Fruit fly (Drosophila melanogaster): Measurements from ENCODE around the gene yip7.

yip7 gene

dm6 chr3L:6012950-6013349, 22.1 kb upstream of the yip7 start:
- TF ChIP-seq insv (optimal IDR thresholded peaks at IDR 0.05) (no peak), ttk (optimal IDR thresholded peaks at IDR 0.05) (no peak), psq (optimal IDR thresholded peaks at IDR 0.05) (no peak)

dm6 chr3L:6022142-6022541, 12.9 kb upstream of the yip7 start:
- TF ChIP-seq Myc (optimal IDR thresholded peaks at IDR 0.05) (no peak), Sin3A (optimal IDR thresholded peaks at IDR 0.05) (no peak), h (optimal IDR thresholded peaks at IDR 0.05) (no peak), ttk (optimal IDR thresholded peaks at IDR 0.05) (no peak), psq (optimal IDR thresholded peaks at IDR 0.05) (no peak), insv (optimal IDR thresholded peaks at IDR 0.05) (no peak)

DNA sequence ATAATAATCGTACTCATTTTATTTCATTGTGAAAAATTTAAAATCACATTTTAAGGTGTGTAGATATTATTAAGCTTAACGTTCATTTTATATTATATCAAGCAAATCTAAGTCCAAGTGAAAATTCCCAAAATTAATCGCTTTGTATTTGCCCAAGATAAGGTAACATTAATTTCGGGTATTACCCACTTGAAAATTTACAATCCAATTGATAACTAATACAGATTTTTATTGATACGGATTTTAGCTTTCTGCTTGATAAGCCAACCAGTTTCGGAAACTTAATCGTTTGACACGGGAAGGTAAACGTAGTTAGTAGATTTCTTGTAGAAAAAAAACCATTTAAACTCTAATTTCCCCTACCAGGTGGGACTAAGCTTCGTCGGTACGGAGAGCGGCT, 2.0 kb upstream of the yip7 start:
- TF ChIP-seq ttk (optimal IDR thresholded peaks at IDR 0.05), result no peak
- no peak for TF ChIP-seq Myc (optimal IDR thresholded peaks at IDR 0.05)
- no peak for TF ChIP-seq Sin3A (optimal IDR thresholded peaks at IDR 0.05)
- no peak for TF ChIP-seq psq (optimal IDR thresholded peaks at IDR 0.05)
- TF ChIP-seq insv (optimal IDR thresholded peaks at IDR 0.05), result no peak
- no peak for TF ChIP-seq h (optimal IDR thresholded peaks at IDR 0.05)

DNA sequence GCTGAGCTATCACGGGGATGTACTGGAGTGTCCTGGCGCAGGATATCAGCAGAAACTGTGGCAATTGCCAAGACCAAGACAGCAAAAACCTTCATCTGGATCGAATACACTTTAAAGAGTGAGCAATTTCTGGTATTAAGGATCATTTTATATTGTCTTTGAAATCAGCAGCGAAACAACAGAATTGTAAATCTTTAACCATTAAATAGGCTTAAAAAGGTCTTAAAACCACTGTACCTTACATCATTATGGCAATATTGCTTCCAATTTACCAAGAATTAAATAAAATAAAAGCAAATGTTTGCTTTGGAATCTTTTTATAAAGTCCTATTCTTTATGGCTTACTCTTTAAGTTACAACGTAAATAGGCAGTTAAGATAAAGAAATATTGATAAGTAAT, 505 bp upstream of the yip7 start, which contains the start of gene CG10477:
Gene CG10477, minus strand, starts transcription at position 101 of the 400 bp plus-strand sequence.
- no peak for TF ChIP-seq h (optimal IDR thresholded peaks at IDR 0.05)
- no peak for TF ChIP-seq Sin3A (optimal IDR thresholded peaks at IDR 0.05)
- TF ChIP-seq psq (optimal IDR thresholded peaks at IDR 0.05), result no peak
- TF ChIP-seq ttk (optimal IDR thresholded peaks at IDR 0.05), result no peak
- TF ChIP-seq Myc (optimal IDR thresholded peaks at IDR 0.05), result no peak
- TF ChIP-seq insv (optimal IDR thresholded peaks at IDR 0.05), result no peak

- TF ChIP-seq Myc (optimal IDR thresholded peaks at IDR 0.05), result no peak
- TF ChIP-seq ttk (optimal IDR thresholded peaks at IDR 0.05), result no peak
- no peak for TF ChIP-seq insv (optimal IDR thresholded peaks at IDR 0.05)
- TF ChIP-seq Sin3A (optimal IDR thresholded peaks at IDR 0.05), result no peak
- TF ChIP-seq psq (optimal IDR thresholded peaks at IDR 0.05), result no peak
- no peak for TF ChIP-seq h (optimal IDR thresholded peaks at IDR 0.05)
These were observed 1.1 kb downstream of the yip7 start for dm6 chr3L:6036141-6036540.

- TF ChIP-seq h (optimal IDR thresholded peaks at IDR 0.05), result no peak
- no peak for TF ChIP-seq Sin3A (optimal IDR thresholded peaks at IDR 0.05)
- TF ChIP-seq insv (optimal IDR thresholded peaks at IDR 0.05), result no peak
These were observed 1.8 kb downstream of the yip7 start, which contains the start of gene CG6462 for dm6 chr3L:6036811-6037210. Gene CG6462, plus strand, starts transcription at chr3L:6037111.

dm6 chr3L:6038720-6039205, 3.7 kb downstream of the yip7 start, which contains the start of gene Jon65Aiv:
Gene Jon65Aiv, plus strand, starts transcription at chr3L:6039155.
- no peak for TF ChIP-seq psq (optimal IDR thresholded peaks at IDR 0.05)
- TF ChIP-seq Sin3A (optimal IDR thresholded peaks at IDR 0.05), result no peak
- TF ChIP-seq insv (optimal IDR thresholded peaks at IDR 0.05), result no peak
- TF ChIP-seq Myc (optimal IDR thresholded peaks at IDR 0.05), result no peak
- no peak for TF ChIP-seq h (optimal IDR thresholded peaks at IDR 0.05)
- TF ChIP-seq ttk (optimal IDR thresholded peaks at IDR 0.05), result no peak

dm6 chr3L:6050230-6050807, 15.3 kb downstream of the yip7 start, which contains the start of gene Jon65Aiii:
Gene Jon65Aiii, plus strand, starts transcription at chr3L:6050757.
- TF ChIP-seq ttk (optimal IDR thresholded peaks at IDR 0.05), result no peak

dm6 chr3L:6052021-6052420, 17.0 kb downstream of the yip7 start, which contains the start of gene Jon65Aii:
Gene Jon65Aii, plus strand, starts transcription at chr3L:6052321.
- TF ChIP-seq Myc (optimal IDR thresholded peaks at IDR 0.05) (no peak), ttk (optimal IDR thresholded peaks at IDR 0.05) (no peak), psq (optimal IDR thresholded peaks at IDR 0.05) (no peak), Sin3A (optimal IDR thresholded peaks at IDR 0.05) (no peak), insv (optimal IDR thresholded peaks at IDR 0.05) (no peak), h (optimal IDR thresholded peaks at IDR 0.05) (no peak)

DNA sequence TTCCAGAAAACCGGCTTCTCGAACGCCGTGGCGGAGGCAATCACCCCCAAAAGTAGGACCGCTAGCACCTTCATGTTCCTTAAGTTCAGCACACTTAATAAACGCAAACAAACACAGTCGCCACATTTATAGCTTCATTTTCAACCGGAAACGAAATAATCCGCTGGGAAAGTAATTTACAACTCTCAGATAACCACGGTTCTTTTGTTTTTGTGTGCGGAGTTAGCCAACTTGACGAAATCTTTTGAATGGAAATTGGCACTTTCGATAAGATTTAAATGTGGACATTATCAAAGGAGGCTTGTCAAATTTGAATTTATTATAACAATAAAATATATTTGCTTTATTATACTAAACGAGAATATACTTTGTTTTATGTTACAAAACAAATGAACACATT, 19.3 kb downstream of the yip7 start, which contains the start of gene Jon65Ai:
Gene Jon65Ai, minus strand, starts transcription at position 101 of the 400 bp plus-strand sequence.
- TF ChIP-seq psq (optimal IDR thresholded peaks at IDR 0.05) (no peak), Sin3A (optimal IDR thresholded peaks at IDR 0.05) (no peak), insv (optimal IDR thresholded peaks at IDR 0.05) (no peak), h (optimal IDR thresholded peaks at IDR 0.05) (no peak), Myc (optimal IDR thresholded peaks at IDR 0.05) (no peak), ttk (optimal IDR thresholded peaks at IDR 0.05) (no peak)

DNA sequence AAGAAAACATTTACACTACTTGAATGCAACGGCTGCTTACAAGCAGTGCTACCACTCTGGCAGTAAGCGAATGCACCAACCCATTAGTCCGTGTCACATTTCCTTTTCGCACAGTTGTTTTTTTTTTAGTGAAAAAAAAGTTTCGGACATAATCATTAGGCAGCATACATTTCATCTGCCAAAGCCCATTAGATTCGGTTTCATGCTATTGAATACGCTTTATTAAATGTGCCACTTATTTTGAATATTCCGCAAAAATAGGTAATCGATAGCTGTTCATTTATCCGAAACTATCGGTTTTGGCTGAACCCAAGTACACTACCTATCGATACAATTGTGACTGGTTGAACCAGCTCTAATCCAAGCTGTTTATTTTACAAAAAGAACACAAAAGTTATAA, 19.8 kb downstream of the yip7 start, which contains the start of gene tant:
Gene tant, plus strand, starts transcription at position 334 of the 400 bp plus-strand sequence.
- TF ChIP-seq insv (optimal IDR thresholded peaks at IDR 0.05), result no peak
- no peak for TF ChIP-seq Sin3A (optimal IDR thresholded peaks at IDR 0.05)

DNA sequence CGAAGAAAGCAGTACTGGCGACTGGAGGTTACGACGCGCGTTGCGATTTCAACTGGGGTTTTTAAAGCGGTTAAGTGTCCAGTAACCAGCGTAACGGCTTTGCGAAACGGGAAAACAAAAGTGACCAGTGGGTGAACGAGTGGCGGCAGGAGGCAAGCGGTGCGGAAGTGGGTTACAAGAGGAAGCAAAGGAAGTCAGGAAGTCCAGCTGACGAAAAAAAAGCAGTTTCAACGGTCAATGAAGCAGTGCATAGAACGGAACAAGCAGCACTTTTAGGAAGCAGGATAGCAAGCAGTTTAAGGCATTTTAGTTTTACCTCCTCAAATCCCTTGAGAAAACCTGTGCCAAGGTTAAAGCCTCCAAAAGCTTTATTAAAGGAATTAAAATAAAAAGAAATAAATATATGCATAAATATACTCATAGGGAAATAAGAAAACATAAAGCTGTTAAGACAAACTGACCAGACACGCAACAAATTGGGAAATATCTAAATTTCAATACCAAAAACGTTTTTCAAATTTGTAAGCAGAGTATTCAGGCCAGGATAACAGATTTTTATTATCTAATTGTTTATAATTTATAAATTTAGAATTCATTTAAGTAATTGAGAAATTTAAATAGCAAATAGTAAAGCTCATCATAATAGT, 24.2 kb downstream of the yip7 start, which contains the start of gene CG6592:
Gene CG6592, plus strand, starts transcription at position 597 of the 647 bp plus-strand sequence.
- TF ChIP-seq psq (optimal IDR thresholded peaks at IDR 0.05), result no peak
- no peak for TF ChIP-seq insv (optimal IDR thresholded peaks at IDR 0.05)
- TF ChIP-seq h (optimal IDR thresholded peaks at IDR 0.05), result no peak
- no peak for TF ChIP-seq ttk (optimal IDR thresholded peaks at IDR 0.05)
- TF ChIP-seq Sin3A (optimal IDR thresholded peaks at IDR 0.05), result no peak
- no peak for TF ChIP-seq Myc (optimal IDR thresholded peaks at IDR 0.05)

Measured in Kc167 (cell line).